Worm (Caenorhabditis elegans) whole organism, L4 larva: ENCODE measurements around the gene T06F4.1.

Experiments
- F49E8.2 ChIP-seq: sonication (generic microtip); optimal IDR thresholded peaks from 2 replicates; lab custom pipeline; 2016; ENCODE audit warnings: missing compliant biosample characterization, mild to moderate bottlenecking, missing genetic modification characterization, borderline replicate concordance
- dmd-8 ChIP-seq: fragments of 200-800 bp; sonication (Bioruptor generic); IDR thresholded peaks from 2 replicates; pipeline ENCODE4 v1.3.6; 2022; ENCODE audit warnings: missing genetic modification characterization, missing compliant biosample characterization
- unc-62 ChIP-seq, 3 experiments: fragments of 150-350 bp in 1 of 3; sonication (generic microtip); optimal IDR thresholded peaks in 2 of 3; peaks in 1 of 3; 1 replicate in 1 of 3; 2 replicates in 2 of 3; lab custom pipeline; 2014 to 2017; ENCODE audit warnings: missing biosample characterization in 3 of 3, missing genetic modification characterization in 3 of 3, missing genetic modification reagents in 3 of 3, missing genotype in 1 of 3

The T06F4.1 gene

ce11 chrX:4006966-4007365 lies 72.2 kb downstream of the T06F4.1 start:
- TF ChIP-seq F49E8.2 (tag; lab: Kevin White, UChicago) (no peak), dmd-8 (GFP tag; lab: Robert Waterston, UW) (no peak), unc-62 (GFP tag; optimal IDR thresholded peaks at IDR 0.05 in 1 of 2; lab: Kevin White, UChicago) (peak in 1 of 2 experiments; percentile 95), unc-62 (tag; optimal IDR thresholded peaks at IDR 0.05; lab: Kevin White, UChicago) (no peak)
